Worm (Caenorhabditis elegans) whole organism, late embryonic: ENCODE results near the gene R09A8.2.

Experiments used
- C08G9.2 ChIP-seq: sonication (generic microtip); optimal IDR thresholded peaks from 2 replicates; lab custom pipeline; 2016; ENCODE audit warnings: mild to moderate bottlenecking, missing genetic modification characterization, moderate library complexity, missing compliant biosample characterization
- C38D4.7 ChIP-seq: fragments of 200-800 bp; sonication (Bioruptor generic); optimal IDR thresholded peaks from 2 replicates; lab custom pipeline; 2018; ENCODE audit warnings: mild to moderate bottlenecking, missing genetic modification characterization, moderate library complexity, missing compliant biosample characterization
- K02D7.2 ChIP-seq: sonication (generic microtip); optimal IDR thresholded peaks from 2 replicates; lab custom pipeline; 2017; ENCODE audit warnings: mild to moderate bottlenecking, missing genetic modification characterization, missing compliant biosample characterization
- K09A11.1 ChIP-seq: sonication (generic microtip); optimal IDR thresholded peaks from 2 replicates; lab custom pipeline; 2017; ENCODE audit warnings: antibody characterized with exemption, mild to moderate bottlenecking, missing genetic modification characterization, missing compliant biosample characterization; ENCODE audit not compliant: insufficient read depth
- T23F11.4 ChIP-seq: fragments of 200-800 bp; sonication (Bioruptor generic); optimal IDR thresholded peaks from 2 replicates; lab custom pipeline; 2018; ENCODE audit warnings: mild to moderate bottlenecking, missing genetic modification characterization, missing compliant biosample characterization
- Y22D7AL.16 ChIP-seq: sonication (generic microtip); optimal IDR thresholded peaks from 2 replicates; lab custom pipeline; 2016; ENCODE audit warnings: missing genetic modification characterization, missing compliant biosample characterization
- ceh-14 ChIP-seq: sonication (generic microtip); optimal IDR thresholded peaks from 2 replicates; lab custom pipeline; 2016; ENCODE audit warnings: missing genotype, missing genetic modification characterization, missing compliant biosample characterization
- ceh-2 ChIP-seq: sonication (generic microtip); optimal IDR thresholded peaks from 2 replicates; lab custom pipeline; 2016; ENCODE audit warnings: missing genotype, missing genetic modification characterization, missing compliant biosample characterization
- ceh-22 ChIP-seq: sonication (generic microtip); optimal IDR thresholded peaks from 2 replicates; lab custom pipeline; 2017; ENCODE audit warnings: missing biosample characterization, missing genetic modification characterization
- ceh-24 ChIP-seq: sonication (generic microtip); optimal IDR thresholded peaks from 2 replicates; lab custom pipeline; 2016; ENCODE audit warnings: mild to moderate bottlenecking, missing genetic modification characterization, missing compliant biosample characterization
- ceh-45 ChIP-seq: fragments of 200-800 bp; sonication (Bioruptor generic); IDR thresholded peaks from 2 replicates; pipeline ENCODE4 v1.3.6; 2022; ENCODE audit warnings: missing genetic modification reagents, missing genetic modification characterization, missing compliant biosample characterization
- ceh-9 ChIP-seq: sonication (generic microtip); optimal IDR thresholded peaks from 2 replicates; lab custom pipeline; 2016; ENCODE audit warnings: mild to moderate bottlenecking, missing genetic modification characterization, inconsistent platforms, missing compliant biosample characterization
- che-1 ChIP-seq: sonication (generic microtip); optimal IDR thresholded peaks from 2 replicates; lab custom pipeline; 2016; ENCODE audit warnings: mild to moderate bottlenecking, missing genetic modification characterization, missing compliant biosample characterization
- dmd-4 ChIP-seq: sonication (generic microtip); optimal IDR thresholded peaks from 2 replicates; lab custom pipeline; 2016; ENCODE audit warnings: borderline replicate concordance, missing genetic modification characterization, missing compliant biosample characterization
- dve-1 ChIP-seq: sonication (generic microtip); optimal IDR thresholded peaks from 2 replicates; lab custom pipeline; 2017; ENCODE audit warnings: antibody characterized with exemption, mild to moderate bottlenecking, missing genetic modification characterization, missing compliant biosample characterization
- elt-2 ChIP-seq: sonication (generic microtip); optimal IDR thresholded peaks from 2 replicates; lab custom pipeline; 2016; ENCODE audit warnings: missing genetic modification reagents, missing genetic modification characterization, missing compliant biosample characterization
- elt-4 ChIP-seq: sonication (generic microtip); optimal IDR thresholded peaks from 2 replicates; lab custom pipeline; 2016; ENCODE audit warnings: missing genetic modification characterization, missing compliant biosample characterization
- ets-4 ChIP-seq: sonication (generic microtip); optimal IDR thresholded peaks from 2 replicates; lab custom pipeline; 2016; ENCODE audit warnings: missing genetic modification characterization, missing compliant biosample characterization
- eyg-1 ChIP-seq: sonication (generic microtip); optimal IDR thresholded peaks from 2 replicates; lab custom pipeline; 2016; ENCODE audit warnings: missing genotype, missing genetic modification characterization, missing compliant biosample characterization
- fkh-6 ChIP-seq: sonication (generic microtip); optimal IDR thresholded peaks from 2 replicates; lab custom pipeline; 2016; ENCODE audit warnings: missing genetic modification characterization, missing compliant biosample characterization
- gmeb-2 ChIP-seq: sonication (generic microtip); optimal IDR thresholded peaks from 2 replicates; lab custom pipeline; 2016; ENCODE audit warnings: missing genetic modification characterization, inconsistent platforms, missing compliant biosample characterization
- hlh-13 ChIP-seq: fragments of 200-800 bp; sonication (Bioruptor generic); optimal IDR thresholded peaks from 2 replicates; lab custom pipeline; 2018; ENCODE audit warnings: mild to moderate bottlenecking, missing genetic modification characterization, missing compliant biosample characterization
- hlh-8 ChIP-seq: sonication (generic microtip); optimal IDR thresholded peaks from 2 replicates; lab custom pipeline; 2016; ENCODE audit warnings: missing genotype, missing genetic modification characterization, missing compliant biosample characterization
- lim-6 ChIP-seq: sonication (generic microtip); optimal IDR thresholded peaks from 2 replicates; lab custom pipeline; 2016; ENCODE audit warnings: missing genetic modification characterization, missing compliant biosample characterization
- madf-2 ChIP-seq: sonication (generic microtip); optimal IDR thresholded peaks from 2 replicates; lab custom pipeline; 2017; ENCODE audit warnings: missing genetic modification characterization, missing compliant biosample characterization
- nhr-11 ChIP-seq: fragments of 150-350 bp; optimal IDR thresholded peaks from 2 replicates; lab custom pipeline; 2014; ENCODE audit warnings: missing biosample characterization, missing genetic modification characterization
- odd-2 ChIP-seq: sonication (generic microtip); optimal IDR thresholded peaks from 2 replicates; lab custom pipeline; 2017; ENCODE audit warnings: antibody characterized with exemption, mild to moderate bottlenecking, missing genetic modification characterization, missing compliant biosample characterization
- pag-3 ChIP-seq: sonication (generic microtip); optimal IDR thresholded peaks from 2 replicates; lab custom pipeline; 2016; ENCODE audit warnings: missing compliant biosample characterization, missing genetic modification characterization, borderline replicate concordance
- pax-1 ChIP-seq: fragments of 150-350 bp; optimal IDR thresholded peaks from 2 replicates; lab custom pipeline; 2014; ENCODE audit warnings: missing biosample characterization, missing genetic modification characterization
- pha-2 ChIP-seq: sonication (generic microtip); optimal IDR thresholded peaks from 2 replicates; lab custom pipeline; 2017; ENCODE audit warnings: mild to moderate bottlenecking, missing genetic modification characterization, missing compliant biosample characterization
- pros-1 ChIP-seq: fragments of 150-350 bp; optimal IDR thresholded peaks from 2 replicates; lab custom pipeline; 2014; ENCODE audit warnings: missing biosample characterization, missing genetic modification reagents, missing genetic modification characterization
- ref-2 ChIP-seq: sonication (generic microtip); optimal IDR thresholded peaks from 2 replicates; lab custom pipeline; 2016; ENCODE audit warnings: missing genetic modification characterization, missing compliant biosample characterization
- rnt-1 ChIP-seq: sonication (generic microtip); optimal IDR thresholded peaks from 2 replicates; lab custom pipeline; 2016; ENCODE audit warnings: missing genetic modification characterization, missing compliant biosample characterization
- sox-2 ChIP-seq: fragments of 200-800 bp; sonication (Bioruptor generic); IDR thresholded peaks from 2 replicates; pipeline ENCODE4 v1.3.6; 2022; ENCODE audit warnings: missing genetic modification reagents, missing genetic modification characterization, missing compliant biosample characterization
- sox-4 ChIP-seq: sonication (generic microtip); optimal IDR thresholded peaks from 2 replicates; lab custom pipeline; 2017; ENCODE audit warnings: mild to moderate bottlenecking, missing genetic modification characterization, inconsistent platforms, missing compliant biosample characterization
- syd-9 ChIP-seq: sonication (generic microtip); optimal IDR thresholded peaks from 2 replicates; lab custom pipeline; 2016; ENCODE audit warnings: mild to moderate bottlenecking, missing genetic modification characterization, moderate library complexity, missing compliant biosample characterization
- tbx-2 ChIP-seq: sonication (generic microtip); optimal IDR thresholded peaks from 2 replicates; lab custom pipeline; 2016; ENCODE audit warnings: missing genetic modification characterization, missing compliant biosample characterization
- ttx-3 ChIP-seq: sonication (generic microtip); optimal IDR thresholded peaks from 2 replicates; lab custom pipeline; 2016; ENCODE audit warnings: missing genetic modification reagents, missing genetic modification characterization, missing compliant biosample characterization
- unc-3 ChIP-seq, 2 experiments: fragments of 200-800 bp in 1 of 2; sonication (Bioruptor generic) in 1 of 2; sonication (generic microtip) in 1 of 2; conservative IDR thresholded peaks in 1 of 2; optimal IDR thresholded peaks in 1 of 2; 2 replicates each; pipeline versions ENCODE4 v1.3.6 to Lab custom; 2016 to 2022; ENCODE audit warnings: missing compliant biosample characterization in 2 of 2, missing genetic modification characterization in 2 of 2, missing genetic modification reagents in 1 of 2
- unc-42 ChIP-seq: sonication (generic microtip); optimal IDR thresholded peaks from 2 replicates; lab custom pipeline; 2016; ENCODE audit warnings: missing genotype, missing genetic modification characterization, missing compliant biosample characterization
- unc-55 ChIP-seq: sonication (generic microtip); optimal IDR thresholded peaks from 2 replicates; lab custom pipeline; 2017; ENCODE audit warnings: missing biosample characterization, missing genetic modification reagents, missing genetic modification characterization
- unc-86 ChIP-seq: sonication (generic microtip); optimal IDR thresholded peaks from 2 replicates; lab custom pipeline; 2016; ENCODE audit warnings: missing genetic modification characterization, missing compliant biosample characterization
- ztf-16 ChIP-seq: sonication (generic microtip); optimal IDR thresholded peaks from 2 replicates; lab custom pipeline; 2017; ENCODE audit warnings: missing genetic modification characterization, missing compliant biosample characterization

R09A8.2 gene

ce11 chrX:12661091-12661526, 41.8 kb downstream of the R09A8.2 start (continued):
- TF ChIP-seq ceh-24 (tag; lab: Kevin White, UChicago) = peak; percentile 43
- TF ChIP-seq Y22D7AL.16 (tag; lab: Kevin White, UChicago) = peak; percentile 60
- TF ChIP-seq madf-2 (tag; lab: Kevin White, UChicago) = peak; percentile 77
- peak; percentile 70 for TF ChIP-seq ceh-2 (tag; lab: Kevin White, UChicago)
- peak; percentile 82 for TF ChIP-seq che-1 (tag; lab: Kevin White, UChicago)
- peak; percentile 67 for TF ChIP-seq hlh-13 (GFP tag; lab: Kevin White, UChicago)
- peak; percentile 78 for TF ChIP-seq ttx-3 (tag; lab: Kevin White, UChicago)
- TF ChIP-seq K02D7.2 (tag; lab: Kevin White, UChicago) = peak; percentile 77
- no peak for TF ChIP-seq pros-1
- TF ChIP-seq ceh-45 (GFP tag; lab: Robert Waterston, UW) = no peak
- peak; percentile 64 for TF ChIP-seq fkh-6 (tag; lab: Kevin White, UChicago)
- TF ChIP-seq eyg-1 = peak; percentile 36
- peak; percentile 34 for TF ChIP-seq unc-42
- TF ChIP-seq C08G9.2 (tag; lab: Kevin White, UChicago) = peak; percentile 69
- TF ChIP-seq C38D4.7 (GFP tag; lab: Kevin White, UChicago) = peak; percentile 80
- no peak for TF ChIP-seq elt-4 (tag; lab: Kevin White, UChicago)

DNA sequence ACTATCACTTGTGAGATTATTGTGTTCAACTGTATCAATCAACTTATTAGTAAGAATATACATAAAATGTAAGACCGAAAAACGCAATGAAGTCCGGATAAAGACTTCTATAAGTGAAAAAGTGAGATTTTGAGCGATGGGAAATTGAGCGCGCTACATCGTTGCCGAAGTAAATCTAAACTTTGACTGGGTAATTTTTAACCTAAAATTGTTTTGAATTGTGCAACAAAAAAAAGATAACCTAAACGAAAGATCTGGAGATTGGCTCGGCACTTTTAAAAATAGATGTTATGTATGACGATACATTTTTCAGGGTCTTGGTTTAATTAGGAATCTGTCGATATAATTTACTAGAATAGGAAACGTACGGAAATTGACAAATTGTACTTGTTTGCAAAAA, 43.8 kb downstream of the R09A8.2 start:
- no peak for TF ChIP-seq ref-2 (tag; lab: Kevin White, UChicago)
- TF ChIP-seq C08G9.2 (tag; lab: Kevin White, UChicago) = no peak
- TF ChIP-seq elt-2 (tag; lab: Kevin White, UChicago) = no peak
- no peak for TF ChIP-seq ceh-9 (tag; lab: Kevin White, UChicago)
- TF ChIP-seq unc-86 (tag; lab: Kevin White, UChicago) = no peak
- TF ChIP-seq sox-4 = no peak
- no peak for TF ChIP-seq Y22D7AL.16 (tag; lab: Kevin White, UChicago)
- TF ChIP-seq tbx-2 (tag; lab: Kevin White, UChicago) = no peak
- TF ChIP-seq ceh-22 (tag; lab: Kevin White, UChicago) = no peak
- no peak for TF ChIP-seq syd-9 (tag; lab: Kevin White, UChicago)

- TF ChIP-seq elt-2 (tag; lab: Kevin White, UChicago) (no peak), unc-42 (peak; percentile 29)
Observed at ce11 chrX:12663537-12663936, 44.3 kb downstream of the R09A8.2 start, which contains the start of gene nlp-76. Gene nlp-76 (minus strand): TSS chrX:12663903.

ce11 chrX:12664443-12664842, 45.2 kb downstream of the R09A8.2 start:
- TF ChIP-seq lim-6 (tag; lab: Kevin White, UChicago) (no peak), ceh-24 (tag; lab: Kevin White, UChicago) (no peak), pag-3 (no peak), C38D4.7 (GFP tag; lab: Kevin White, UChicago) (no peak), ztf-16 (tag; lab: Kevin White, UChicago) (no peak), T23F11.4 (no peak), nhr-11 (tag; lab: Kevin White, UChicago) (no peak), hlh-13 (GFP tag; lab: Kevin White, UChicago) (no peak), hlh-8 (no peak)
- TF ChIP-seq, all 69 proteins: peak for 0

DNA sequence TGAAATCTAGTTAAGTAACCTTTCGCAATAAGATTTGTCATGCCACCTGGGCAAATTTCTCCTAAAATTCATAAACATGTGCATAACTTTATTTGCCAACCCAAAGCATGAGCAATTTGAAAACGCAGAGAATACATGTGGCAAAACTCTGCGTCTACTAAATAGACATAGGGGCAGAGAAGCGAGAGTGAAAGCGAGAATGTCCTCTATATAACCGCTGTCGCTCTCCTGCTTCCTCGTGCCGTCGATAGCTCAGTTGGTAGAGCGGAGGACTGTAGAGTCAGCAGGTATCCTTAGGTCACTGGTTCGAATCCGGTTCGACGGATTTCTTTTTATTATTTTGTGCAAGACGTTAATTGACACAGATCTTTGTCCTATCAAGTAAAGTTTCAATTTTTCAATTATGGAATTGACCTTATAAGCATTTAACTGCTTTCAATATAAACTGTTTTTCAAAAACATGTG, 45.8 kb downstream of the R09A8.2 start:
- TF ChIP-seq pros-1 (no peak), pha-2 (tag; lab: Kevin White, UChicago) (peak; percentile 93), sox-4 (peak; percentile 92), gmeb-2 (peak; percentile 93), odd-2 (tag; lab: Kevin White, UChicago) (peak; percentile 63), rnt-1 (tag; lab: Kevin White, UChicago) (peak; percentile 86), dmd-4 (tag; lab: Kevin White, UChicago) (peak; percentile 92), pax-1 (tag; lab: Kevin White, UChicago) (no peak), ets-4 (tag; lab: Kevin White, UChicago) (peak; percentile 71), nhr-11 (tag; lab: Kevin White, UChicago) (no peak), ceh-14 (tag; lab: Kevin White, UChicago) (peak; percentile 93), K09A11.1 (tag; lab: Kevin White, UChicago) (peak; percentile 89), dve-1 (peak; percentile 95), ceh-2 (tag; lab: Kevin White, UChicago) (peak; percentile 85), sox-2 (GFP tag; lab: Robert Waterston, UW) (peak; percentile 91), unc-3 (GFP tag; conservative IDR thresholded peaks at IDR 0.05; lab: Robert Waterston, UW) (peak; percentile 96), unc-3 (tag; optimal IDR thresholded peaks at IDR 0.05; lab: Kevin White, UChicago) (peak; percentile 92), ztf-16 (tag; lab: Kevin White, UChicago) (peak; percentile 91), tbx-2 (tag; lab: Kevin White, UChicago) (peak; percentile 93), ttx-3 (tag; lab: Kevin White, UChicago) (peak; percentile 92), unc-55 (GFP tag; lab: Kevin White, UChicago) (no peak)
